Fruit fly (Drosophila melanogaster) Kc167 (cell line): ENCODE measurements around the gene CG43249.

Source experiments
- Myc ChIP-seq: fragments of >200 bp; optimal IDR thresholded peaks from 2 replicates; lab custom pipeline; 2017; ENCODE audit warnings: missing external identifiers
- Sin3A ChIP-seq: fragments of >200 bp; optimal IDR thresholded peaks from 2 replicates; lab custom pipeline; 2018; ENCODE audit warnings: missing external identifiers
- h ChIP-seq: fragments of >200 bp; optimal IDR thresholded peaks from 3 replicates; lab custom pipeline; 2018; ENCODE audit warnings: missing external identifiers
- insv ChIP-seq: fragments of >200 bp; optimal IDR thresholded peaks from 3 replicates; lab custom pipeline; 2018; ENCODE audit warnings: missing external identifiers
- psq ChIP-seq: fragments of >200 bp; optimal IDR thresholded peaks from 2 replicates; lab custom pipeline; 2017; ENCODE audit warnings: missing external identifiers
- ttk ChIP-seq: sonication (Bioruptor generic); optimal IDR thresholded peaks from 2 replicates; lab custom pipeline; 2017; ENCODE audit warnings: missing external identifiers

dm6 chr3L:16317724-16318123, 13.6 kb downstream of the CG43249 start, which contains the start of gene Nplp3:
- TF ChIP-seq psq (lab: Kevin White, UChicago) = no peak
- TF ChIP-seq insv (lab: Kevin White, UChicago) = no peak
- no peak for TF ChIP-seq Sin3A (lab: Kevin White, UChicago)
- TF ChIP-seq h (lab: Kevin White, UChicago) = no peak
- no peak for TF ChIP-seq Myc (lab: Kevin White, UChicago)
- no peak for TF ChIP-seq ttk
